Fruit fly (Drosophila melanogaster) whole organism, prepupa: ENCODE measurements around the gene CG10195.

Experiments used
- Blimp-1 ChIP-seq: fragments of 200-800 bp; sonication (Bioruptor generic); optimal IDR thresholded peaks from 3 replicates; lab custom pipeline; 2017; ENCODE audit warnings: missing biosample characterization, missing genetic modification characterization, mild to moderate bottlenecking, moderate library complexity, missing genetic modification reagents
- CG10631 ChIP-seq: fragments of 200-800 bp; sonication (Bioruptor generic); optimal IDR thresholded peaks from 2 replicates; lab custom pipeline; 2016; ENCODE audit warnings: missing biosample characterization, missing genetic modification characterization
- CG10669 ChIP-seq: fragments of 200-800 bp; sonication (Bioruptor generic); optimal IDR thresholded peaks from 3 replicates; lab custom pipeline; 2018; ENCODE audit warnings: missing biosample characterization, mild to moderate bottlenecking, missing genetic modification characterization, moderate library complexity
- CG11294 ChIP-seq: fragments of 200-800 bp; sonication (Bioruptor generic); IDR thresholded peaks from 2 replicates; pipeline ENCODE4 v1.3.6; 2022; ENCODE audit warnings: missing biosample characterization, missing genetic modification characterization
- CG11902 ChIP-seq: fragments of 200-800 bp; sonication (Bioruptor generic); optimal IDR thresholded peaks from 3 replicates; lab custom pipeline; 2016; ENCODE audit warnings: missing biosample characterization, missing genetic modification characterization
- CG15336 ChIP-seq: fragments of 200-800 bp; sonication (Bioruptor generic); IDR thresholded peaks from 2 replicates; pipeline ENCODE4 v1.3.6; 2022; ENCODE audit warnings: missing biosample characterization, missing genetic modification characterization
- CG1621 ChIP-seq: fragments of 200-800 bp; sonication (Bioruptor generic); optimal IDR thresholded peaks from 3 replicates; lab custom pipeline; 2018; ENCODE audit warnings: missing biosample characterization, mild to moderate bottlenecking, missing genetic modification characterization
- CG16779 ChIP-seq: fragments of 200-800 bp; sonication (Bioruptor generic); optimal IDR thresholded peaks from 3 replicates; lab custom pipeline; 2017; ENCODE audit warnings: missing biosample characterization, mild to moderate bottlenecking, missing genetic modification characterization
- CG3032 ChIP-seq: fragments of 200-800 bp; optimal IDR thresholded peaks from 2 replicates; lab custom pipeline; 2019; ENCODE audit warnings: missing biosample characterization, mild to moderate bottlenecking, missing genetic modification characterization, moderate library complexity
- CG31627 ChIP-seq: fragments of 200-800 bp; sonication (Bioruptor generic); optimal IDR thresholded peaks from 3 replicates; lab custom pipeline; 2016; ENCODE audit warnings: missing biosample characterization, missing genetic modification characterization
- CG32006 ChIP-seq: fragments of 200-800 bp; sonication (Bioruptor generic); optimal IDR thresholded peaks from 3 replicates; lab custom pipeline; 2017; ENCODE audit warnings: missing biosample characterization, mild to moderate bottlenecking, missing genetic modification characterization
- CG34406 ChIP-seq: fragments of 200-800 bp; sonication (Bioruptor generic); optimal IDR thresholded peaks from 3 replicates; lab custom pipeline; 2016; ENCODE audit warnings: missing biosample characterization, missing genetic modification characterization
- CG3919 ChIP-seq: fragments of 200-800 bp; sonication (Bioruptor generic); optimal IDR thresholded peaks from 3 replicates; lab custom pipeline; 2016; ENCODE audit warnings: missing biosample characterization, missing genetic modification characterization
- CG4318 ChIP-seq: fragments of 200-800 bp; sonication (Bioruptor generic); optimal IDR thresholded peaks from 3 replicates; lab custom pipeline; 2017; ENCODE audit warnings: missing biosample characterization, mild to moderate bottlenecking, missing genetic modification characterization
- CG6163 ChIP-seq: fragments of 200-800 bp; sonication (Bioruptor generic); IDR thresholded peaks from 3 replicates; pipeline ENCODE4 v1.3.6; 2022; ENCODE audit warnings: missing biosample characterization, missing genetic modification characterization
- CG6276 ChIP-seq: fragments of 200-800 bp; sonication (Bioruptor generic); optimal IDR thresholded peaks from 2 replicates; lab custom pipeline; 2017; ENCODE audit warnings: missing biosample characterization, mild to moderate bottlenecking, missing genetic modification characterization
- CG6792 ChIP-seq: fragments of 200-800 bp; sonication (Bioruptor generic); optimal IDR thresholded peaks from 3 replicates; lab custom pipeline; 2016; ENCODE audit warnings: missing biosample characterization, missing genetic modification characterization
- CG6808 ChIP-seq: fragments of 200-800 bp; sonication (Bioruptor generic); optimal IDR thresholded peaks from 3 replicates; lab custom pipeline; 2017; ENCODE audit warnings: missing biosample characterization, missing genetic modification characterization, mild to moderate bottlenecking, moderate library complexity, missing genetic modification reagents
- CG7368 ChIP-seq: fragments of 200-800 bp; sonication (Bioruptor generic); optimal IDR thresholded peaks from 3 replicates; lab custom pipeline; 2016; ENCODE audit warnings: missing biosample characterization, missing genetic modification characterization
- CG8119 ChIP-seq: fragments of 200-800 bp; sonication (Bioruptor generic); IDR thresholded peaks from 3 replicates; pipeline ENCODE4 v1.3.6; 2022; ENCODE audit warnings: missing biosample characterization, missing genetic modification characterization
- CG8319 ChIP-seq: fragments of 200-800 bp; sonication (Bioruptor generic); optimal IDR thresholded peaks from 3 replicates; lab custom pipeline; 2016; ENCODE audit warnings: missing biosample characterization, missing genetic modification characterization
- CG9139 ChIP-seq: fragments of 200-800 bp; sonication (Bioruptor generic); optimal IDR thresholded peaks from 3 replicates; lab custom pipeline; 2017; ENCODE audit warnings: missing biosample characterization, mild to moderate bottlenecking, missing genetic modification characterization
- Eip75B ChIP-seq: fragments of 200-800 bp; sonication (Bioruptor generic); optimal IDR thresholded peaks from 3 replicates; lab custom pipeline; 2016; ENCODE audit warnings: missing biosample characterization, missing genetic modification characterization
- Eip78C ChIP-seq: fragments of 200-800 bp; sonication (Bioruptor generic); peaks from one replicate; lab custom pipeline; 2016; ENCODE audit warnings: missing biosample characterization, missing genetic modification characterization
- Eip93F ChIP-seq: fragments of 200-800 bp; sonication (Bioruptor generic); optimal IDR thresholded peaks from 2 replicates; lab custom pipeline; 2016; ENCODE audit warnings: missing biosample characterization, mild to moderate bottlenecking, missing genetic modification characterization
- Ets96B ChIP-seq: fragments of 200-800 bp; optimal IDR thresholded peaks from 2 replicates; lab custom pipeline; 2019; ENCODE audit warnings: missing biosample characterization, mild to moderate bottlenecking, missing genetic modification characterization, moderate library complexity
- Hr38 ChIP-seq: sonication (Bioruptor generic); optimal IDR thresholded peaks from 2 replicates; lab custom pipeline; 2016; ENCODE audit warnings: missing biosample characterization, missing genetic modification characterization
- Hr4 ChIP-seq: fragments of 200-800 bp; sonication (Bioruptor generic); optimal IDR thresholded peaks from 3 replicates; lab custom pipeline; 2016; ENCODE audit warnings: missing biosample characterization, missing genetic modification characterization
- Lpt ChIP-seq: fragments of 200-800 bp; sonication (Bioruptor generic); optimal IDR thresholded peaks from 3 replicates; lab custom pipeline; 2016; ENCODE audit warnings: missing biosample characterization, missing genetic modification characterization
- Met ChIP-seq: fragments of 200-800 bp; sonication (Bioruptor generic); optimal IDR thresholded peaks from 3 replicates; lab custom pipeline; 2016; ENCODE audit warnings: missing biosample characterization, missing genetic modification characterization
- Smox ChIP-seq: fragments of 200-800 bp; sonication (Bioruptor generic); optimal IDR thresholded peaks from 3 replicates; lab custom pipeline; 2016; ENCODE audit warnings: missing biosample characterization, missing genetic modification characterization
- Sox102F ChIP-seq: fragments of 200-800 bp; sonication (Bioruptor generic); optimal IDR thresholded peaks from 2 replicates; lab custom pipeline; 2016; ENCODE audit warnings: missing biosample characterization, mild to moderate bottlenecking, missing genetic modification characterization
- Sox14 ChIP-seq: fragments of 200-800 bp; sonication (Bioruptor generic); optimal IDR thresholded peaks from 3 replicates; lab custom pipeline; 2016; ENCODE audit warnings: missing biosample characterization, missing genetic modification characterization
- Sox15 ChIP-seq: fragments of 200-800 bp; sonication (Bioruptor generic); optimal IDR thresholded peaks from 3 replicates; lab custom pipeline; 2016; ENCODE audit warnings: missing biosample characterization, missing genetic modification characterization
- achi ChIP-seq: fragments of 200-800 bp; sonication (Bioruptor generic); optimal IDR thresholded peaks from 3 replicates; lab custom pipeline; 2016; ENCODE audit warnings: missing biosample characterization, missing genetic modification characterization
- acj6 ChIP-seq: fragments of 200-800 bp; sonication (Bioruptor generic); optimal IDR thresholded peaks from 3 replicates; lab custom pipeline; 2016; ENCODE audit warnings: missing biosample characterization, missing genetic modification characterization
- dac ChIP-seq: fragments of 200-800 bp; sonication (Bioruptor generic); optimal IDR thresholded peaks from 2 replicates; lab custom pipeline; 2017; ENCODE audit warnings: missing biosample characterization, mild to moderate bottlenecking, missing genetic modification characterization
- dsx ChIP-seq: fragments of 200-800 bp; optimal IDR thresholded peaks from 3 replicates; lab custom pipeline; 2019; ENCODE audit warnings: missing biosample characterization, mild to moderate bottlenecking, missing genetic modification characterization, moderate library complexity; ENCODE audit not compliant: poor library complexity, severe bottlenecking
- eg ChIP-seq: fragments of 200-800 bp; sonication (Bioruptor generic); IDR thresholded peaks from 3 replicates; pipeline ENCODE4 v1.3.6; 2022; ENCODE audit warnings: missing biosample characterization, missing genetic modification characterization
- esn ChIP-seq: fragments of 200-800 bp; sonication (Bioruptor generic); optimal IDR thresholded peaks from 2 replicates; lab custom pipeline; 2016; ENCODE audit warnings: missing biosample characterization, mild to moderate bottlenecking, missing genetic modification characterization, moderate library complexity
- fd59A ChIP-seq: fragments of 200-800 bp; sonication (Bioruptor generic); optimal IDR thresholded peaks from 2 replicates; lab custom pipeline; 2017; ENCODE audit warnings: missing biosample characterization, mild to moderate bottlenecking, missing genetic modification characterization, missing genetic modification reagents
- fd85E ChIP-seq: fragments of 200-800 bp; sonication (Bioruptor generic); optimal IDR thresholded peaks from 3 replicates; lab custom pipeline; 2016; ENCODE audit warnings: missing biosample characterization, missing genetic modification characterization
- lz ChIP-seq: fragments of 200-800 bp; sonication (Bioruptor generic); optimal IDR thresholded peaks from 3 replicates; lab custom pipeline; 2016; ENCODE audit warnings: missing biosample characterization, missing genetic modification characterization
- net ChIP-seq: fragments of 200-800 bp; sonication (Bioruptor generic); optimal IDR thresholded peaks from 3 replicates; lab custom pipeline; 2016; ENCODE audit warnings: missing biosample characterization, missing genetic modification characterization
- pdm3 ChIP-seq: fragments of 200-800 bp; sonication (Bioruptor generic); optimal IDR thresholded peaks from 3 replicates; lab custom pipeline; 2016; ENCODE audit warnings: missing biosample characterization, missing genetic modification characterization
- salr ChIP-seq, 2 experiments: fragments of 200-800 bp; sonication (Bioruptor generic); optimal IDR thresholded peaks; 3 replicates each; lab custom pipeline; 2016 to 2018; ENCODE audit warnings: missing biosample characterization in 2 of 2, missing genetic modification characterization in 2 of 2, mild to moderate bottlenecking in 1 of 2
- spab ChIP-seq: fragments of 200-800 bp; sonication (Bioruptor generic); optimal IDR thresholded peaks from 2 replicates; lab custom pipeline; 2017; ENCODE audit warnings: missing biosample characterization, mild to moderate bottlenecking, missing genetic modification characterization, missing genetic modification reagents
- ss ChIP-seq, 2 experiments: fragments of 200-800 bp; sonication (Bioruptor generic); optimal IDR thresholded peaks; 2 replicates in 1 of 2; 3 replicates in 1 of 2; lab custom pipeline; 2017 to 2018; ENCODE audit warnings: mild to moderate bottlenecking in 2 of 2, missing biosample characterization in 2 of 2, missing genetic modification characterization in 2 of 2, moderate library complexity in 1 of 2
- svp ChIP-seq: fragments of 200-800 bp; sonication (Bioruptor generic); peaks from one replicate; lab custom pipeline; 2016; ENCODE audit warnings: missing biosample characterization, missing genetic modification characterization
- topi ChIP-seq: fragments of 200-800 bp; sonication (Bioruptor generic); optimal IDR thresholded peaks from 3 replicates; lab custom pipeline; 2016; ENCODE audit warnings: missing biosample characterization, missing genetic modification characterization
- vri ChIP-seq: fragments of 200-800 bp; sonication (Bioruptor generic); optimal IDR thresholded peaks from 3 replicates; lab custom pipeline; 2016; ENCODE audit warnings: missing biosample characterization, mild to moderate bottlenecking, missing genetic modification characterization

CG10195 gene

dm6 chr2L:19439598-19440230 is 44.8 kb downstream of the CG10195 start:
- peak; percentile 81 for TF ChIP-seq Hr4 (GFP tag; lab: Kevin White, UChicago)
- TF ChIP-seq CG9139 (GFP tag; lab: Kevin White, UChicago) = no peak
- TF ChIP-seq Sox15 (GFP tag; lab: Kevin White, UChicago) = peak; percentile 59
- TF ChIP-seq Eip93F (GFP tag; lab: Kevin White, UChicago) = no peak
- no peak for TF ChIP-seq vri (GFP tag; lab: Kevin White, UChicago)
- no peak for TF ChIP-seq CG6276 (GFP tag; lab: Kevin White, UChicago)
- no peak for TF ChIP-seq ss (GFP tag; optimal IDR thresholded peaks at IDR 0.05; lab: Kevin White, UChicago)
- TF ChIP-seq CG15336 (GFP tag; lab: Robert Waterston, UW) = peak; percentile 74
- peak; percentile 54 for TF ChIP-seq CG3032
- TF ChIP-seq CG8319 = peak; percentile 7
- TF ChIP-seq CG31627 (GFP tag; lab: Kevin White, UChicago) = peak; percentile 11
- TF ChIP-seq esn (GFP tag; lab: Kevin White, UChicago) = no peak
- TF ChIP-seq Smox (GFP tag; lab: Kevin White, UChicago) = peak; percentile 48
- TF ChIP-seq topi (GFP tag; lab: Kevin White, UChicago) = peak; percentile 49
- TF ChIP-seq achi (GFP tag; lab: Kevin White, UChicago) = peak; percentile 83
- peak; percentile 92 for TF ChIP-seq Eip78C
- no peak for TF ChIP-seq CG11294 (GFP tag; lab: Robert Waterston, UW)
- peak; percentile 33 for TF ChIP-seq CG16779 (tag; lab: Kevin White, UChicago)
- TF ChIP-seq pdm3 (GFP tag; lab: Kevin White, UChicago) = peak; percentile 61
- TF ChIP-seq Ets96B (tag; lab: Kevin White, UChicago) = peak; percentile 81
- peak; percentile 34 to 75 for TF ChIP-seq salr (GFP tag; optimal IDR thresholded peaks at IDR 0.05; lab: Kevin White, UChicago)
- TF ChIP-seq CG11902 = peak; percentile 22
- TF ChIP-seq Sox14 (GFP tag; lab: Kevin White, UChicago) = peak; percentile 77
- TF ChIP-seq lz (GFP tag; lab: Kevin White, UChicago) = no peak
- TF ChIP-seq CG10669 = peak; percentile 44
- peak; percentile 67 for TF ChIP-seq dac (GFP tag; lab: Kevin White, UChicago)
- TF ChIP-seq CG1621 = peak; percentile 59
- TF ChIP-seq Sox102F (GFP tag; lab: Kevin White, UChicago) = peak; percentile 16
- peak; percentile 51 for TF ChIP-seq CG6808 (GFP tag; lab: Kevin White, UChicago)
- TF ChIP-seq Hr38 (GFP tag; lab: Kevin White, UChicago) = no peak
- peak; percentile 68 for TF ChIP-seq svp (GFP tag; lab: Kevin White, UChicago)
- peak; percentile 5 for TF ChIP-seq dsx (GFP tag; lab: Kevin White, UChicago)
- TF ChIP-seq fd85E = peak; percentile 12
- peak; percentile 74 for TF ChIP-seq acj6 (GFP tag; lab: Kevin White, UChicago)
- peak; percentile 68 for TF ChIP-seq CG4318
- no peak for TF ChIP-seq Met (GFP tag; lab: Kevin White, UChicago)
- peak; percentile 74 for TF ChIP-seq CG34406 (GFP tag; lab: Kevin White, UChicago)
- TF ChIP-seq Eip75B (GFP tag; lab: Kevin White, UChicago) = peak; percentile 23
- TF ChIP-seq Blimp-1 = peak; percentile 69
- TF ChIP-seq fd59A = peak; percentile 73
- peak; percentile 54; the same call in 2 of the 3 replicates for TF ChIP-seq eg
- peak; percentile 77 for TF ChIP-seq CG8119
- TF ChIP-seq CG6163 (GFP tag; lab: Robert Waterston, UW) = peak; percentile 71
- peak; percentile 76 for TF ChIP-seq CG10631 (GFP tag; lab: Kevin White, UChicago)
- TF ChIP-seq CG32006 (GFP tag; lab: Kevin White, UChicago) = peak; percentile 68
- peak; percentile 3 for TF ChIP-seq CG6792 (GFP tag; lab: Kevin White, UChicago)
- TF ChIP-seq spab (GFP tag; lab: Kevin White, UChicago) = peak; percentile 27
- peak; percentile 48 for TF ChIP-seq CG3919 (GFP tag; lab: Kevin White, UChicago)
- peak; percentile 7 for TF ChIP-seq CG7368 (GFP tag; lab: Kevin White, UChicago)
- no peak for TF ChIP-seq Lpt (GFP tag; lab: Kevin White, UChicago)
- TF ChIP-seq net (GFP tag; lab: Kevin White, UChicago) = peak; percentile 86
